Worm (Caenorhabditis elegans): ENCODE data around the gene F44E5.4.

ce11 chrII:11722164-11722563 is 36.9 kb downstream of the F44E5.4 start:
- TF ChIP-seq ama-1 (optimal IDR thresholded peaks at IDR 0.05) (no peak), elt-1 (tag; optimal IDR thresholded peaks at IDR 0.05) (no peak), zag-1 (tag; optimal IDR thresholded peaks at IDR 0.05) (no peak), egl-5 (tag; optimal IDR thresholded peaks at IDR 0.05) (no peak), nhr-25 (tag; optimal IDR thresholded peaks at IDR 0.05) (no peak), jun-1 (tag; optimal IDR thresholded peaks at IDR 0.05) (no peak), snpc-4 (tag; optimal IDR thresholded peaks at IDR 0.05) (no peak), elt-3 (tag; optimal IDR thresholded peaks at IDR 0.05) (no peak), sea-2 (GFP tag; optimal IDR thresholded peaks at IDR 0.05) (no peak)

Measured in whole organism, L3 larva.